Fruit fly (Drosophila melanogaster): ENCODE measurements around the gene beta-Spec.

The beta-Spec gene

dm6 chrX:17682745-17683505 is 25.8 kb downstream of the beta-Spec start (continued):
- peak; percentile 43 for TF ChIP-seq CG18599 (GFP tag; optimal IDR thresholded peaks at IDR 0.05)
- peak; percentile 64 for TF ChIP-seq unpg (GFP tag; optimal IDR thresholded peaks at IDR 0.05)
- peak; percentile 75 for TF ChIP-seq CG31441 (GFP tag; IDR thresholded peaks at IDR 0.05)
- no peak for TF ChIP-seq Dbx (GFP tag; IDR thresholded peaks at IDR 0.05)
- TF ChIP-seq usp (GFP tag; optimal IDR thresholded peaks at IDR 0.05): no peak
- no peak for TF ChIP-seq CG8089 (GFP tag; optimal IDR thresholded peaks at IDR 0.05)
- TF ChIP-seq CG11504 (tag; optimal IDR thresholded peaks at IDR 0.05): peak; percentile 82
- TF ChIP-seq slbo (GFP tag; IDR thresholded peaks at IDR 0.05): peak; percentile 73
- TF ChIP-seq CG7745 (tag; optimal IDR thresholded peaks at IDR 0.05): no peak
- TF ChIP-seq CG3838 (GFP tag; optimal IDR thresholded peaks at IDR 0.05): no peak
- TF ChIP-seq chm (GFP tag; IDR thresholded peaks at IDR 0.05): peak; percentile 62; the same call in 1 of the 2 replicates
- no peak for TF ChIP-seq CG31224 (GFP tag; IDR thresholded peaks at IDR 0.05)
- TF ChIP-seq zfh2 (GFP tag; optimal IDR thresholded peaks at IDR 0.05): no peak
- peak; percentile 41 for TF ChIP-seq CG12659 (GFP tag; optimal IDR thresholded peaks at IDR 0.05)
- TF ChIP-seq CG9817 (tag; optimal IDR thresholded peaks at IDR 0.05): no peak
- no peak; the same call in 1 of the 2 replicates for TF ChIP-seq CG11696 (GFP tag; IDR thresholded peaks at IDR 0.05)
- TF ChIP-seq pzg (GFP tag; optimal IDR thresholded peaks at IDR 0.05): no peak
- peak; percentile 76 for TF ChIP-seq CG2678 (tag; optimal IDR thresholded peaks at IDR 0.05)
- no peak for TF ChIP-seq Dip2 (GFP tag; IDR thresholded peaks at IDR 0.05)
- TF ChIP-seq org-1 (GFP tag; optimal IDR thresholded peaks at IDR 0.05): peak; percentile 21
- peak; percentile 19 for TF ChIP-seq HLH54F (GFP tag; optimal IDR thresholded peaks at IDR 0.05)
- no peak for TF ChIP-seq CG17612 (GFP tag; IDR thresholded peaks at IDR 0.05)
- no peak for TF ChIP-seq CG4404 (GFP tag; IDR thresholded peaks at IDR 0.05)
- no peak for TF ChIP-seq CG34376 (GFP tag; optimal IDR thresholded peaks at IDR 0.05)
- peak; percentile 52 for TF ChIP-seq ind (GFP tag; optimal IDR thresholded peaks at IDR 0.05)
- TF ChIP-seq Camta (GFP tag; optimal IDR thresholded peaks at IDR 0.05): peak; percentile 26
- TF ChIP-seq Rx (GFP tag; IDR thresholded peaks at IDR 0.05): peak; percentile 75
- no peak for TF ChIP-seq Hr78 (GFP tag; optimal IDR thresholded peaks at IDR 0.05)
- TF ChIP-seq Taf1 (GFP tag; IDR thresholded peaks at IDR 0.05): 0 out of 2 replicates have a peak, but pooled peaks have one; percentile 17
- TF ChIP-seq CG17328 (GFP tag; IDR thresholded peaks at IDR 0.05): peak; percentile 87
- TF ChIP-seq otp (GFP tag; IDR thresholded peaks at IDR 0.05): peak; percentile 69
- no peak for TF ChIP-seq CG4328 (GFP tag; optimal IDR thresholded peaks at IDR 0.05)
- TF ChIP-seq CG6254 (GFP tag; optimal IDR thresholded peaks at IDR 0.05): peak; percentile 50
- TF ChIP-seq CG18476 (GFP tag; optimal IDR thresholded peaks at IDR 0.05): peak; percentile 42
- TF ChIP-seq Bdp1 (GFP tag; optimal IDR thresholded peaks at IDR 0.05): no peak
- TF ChIP-seq CG33213 (GFP tag; optimal IDR thresholded peaks at IDR 0.05): no peak
- peak; percentile 60 for TF ChIP-seq E2f2 (GFP tag; IDR thresholded peaks at IDR 0.05)
- peak; percentile 63 for TF ChIP-seq sob (GFP tag; IDR thresholded peaks at IDR 0.05)
- no peak for TF ChIP-seq CG3281 (GFP tag; optimal IDR thresholded peaks at IDR 0.05)
- TF ChIP-seq CG8924 (tag; optimal IDR thresholded peaks at IDR 0.05): peak; percentile 29
- peak; percentile 35 for TF ChIP-seq gsb-n (tag; optimal IDR thresholded peaks at IDR 0.05)
- TF ChIP-seq Max (GFP tag; optimal IDR thresholded peaks at IDR 0.05): peak; percentile 26
- TF ChIP-seq HHEX (GFP tag; optimal IDR thresholded peaks at IDR 0.05): peak; percentile 44
- peak; percentile 90 for TF ChIP-seq CG32772 (GFP tag; IDR thresholded peaks at IDR 0.05)
- TF ChIP-seq CG12155 (GFP tag; optimal IDR thresholded peaks at IDR 0.05): peak; percentile 24
- TF ChIP-seq ranshi (GFP tag; IDR thresholded peaks at IDR 0.05): peak; percentile 72
- TF ChIP-seq prd (optimal IDR thresholded peaks at IDR 0.05): no peak
- TF ChIP-seq prd (GFP tag; IDR thresholded peaks at IDR 0.05): peak; percentile 87
- no peak for TF ChIP-seq Dfd (GFP tag; optimal IDR thresholded peaks at IDR 0.05)
- TF ChIP-seq D19A (tag; optimal IDR thresholded peaks at IDR 0.05): peak; percentile 43
